Worm (Caenorhabditis elegans): ENCODE data around the gene cnx-1.

The cnx-1 gene

DNA sequence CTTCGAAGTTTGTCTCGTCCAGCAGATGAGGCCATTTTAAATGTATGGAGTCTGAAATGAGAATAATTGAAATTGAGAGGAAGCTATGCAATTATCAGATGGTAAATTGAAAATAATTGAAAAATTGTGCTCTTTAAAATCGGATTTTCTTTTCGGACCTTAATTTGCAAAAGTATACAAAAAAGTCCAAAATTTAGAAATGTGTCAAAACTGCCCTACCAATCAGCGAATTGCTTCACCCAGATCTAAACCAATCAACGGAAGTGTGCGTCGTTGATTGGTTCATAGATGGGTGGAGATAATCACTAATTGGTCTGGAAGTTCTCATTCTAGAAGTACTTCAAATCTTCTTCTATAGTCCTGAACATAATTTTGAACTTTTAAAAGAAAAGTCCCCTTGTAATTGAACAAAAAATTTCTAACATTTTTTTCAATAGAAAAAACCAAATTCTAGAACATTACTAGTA lies 27.3 kb downstream of the cnx-1 start, which contains the start of gene R10E11.5:
TSS of gene R10E11.5 (minus strand) at position 51 of the 467 bp plus-strand sequence.
- TF ChIP-seq unc-130 (GFP tag; optimal IDR thresholded peaks at IDR 0.05) (no peak), unc-62 (GFP tag; optimal IDR thresholded peaks at IDR 0.05) (no peak), F52B5.7 (tag; optimal IDR thresholded peaks at IDR 0.05) (no peak), nfyb-1 (GFP tag; IDR thresholded peaks at IDR 0.05) (no peak), sea-2 (GFP tag; IDR thresholded peaks at IDR 0.05) (no peak), nhr-80 (tag; optimal IDR thresholded peaks at IDR 0.05) (no peak), dpff-1 (tag; optimal IDR thresholded peaks at IDR 0.05) (no peak), hrde-1 (tag; optimal IDR thresholded peaks at IDR 0.05; ENCODE audit: borderline replicate concordance) (no peak), T07F8.4 (tag; optimal IDR thresholded peaks at IDR 0.05) (no peak), nhr-90 (tag; optimal IDR thresholded peaks at IDR 0.05) (no peak), lin-35 (GFP tag; optimal IDR thresholded peaks at IDR 0.05) (no peak), ceh-91 (GFP tag; IDR thresholded peaks at IDR 0.05) (no peak), hlh-26 (GFP tag; conservative IDR thresholded peaks at IDR 0.05) (no peak), egl-44 (GFP tag; IDR thresholded peaks at IDR 0.05) (no peak), attf-3 (GFP tag; conservative IDR thresholded peaks at IDR 0.05) (no peak), egrh-3 (GFP tag; IDR thresholded peaks at IDR 0.05) (no peak)

DNA sequence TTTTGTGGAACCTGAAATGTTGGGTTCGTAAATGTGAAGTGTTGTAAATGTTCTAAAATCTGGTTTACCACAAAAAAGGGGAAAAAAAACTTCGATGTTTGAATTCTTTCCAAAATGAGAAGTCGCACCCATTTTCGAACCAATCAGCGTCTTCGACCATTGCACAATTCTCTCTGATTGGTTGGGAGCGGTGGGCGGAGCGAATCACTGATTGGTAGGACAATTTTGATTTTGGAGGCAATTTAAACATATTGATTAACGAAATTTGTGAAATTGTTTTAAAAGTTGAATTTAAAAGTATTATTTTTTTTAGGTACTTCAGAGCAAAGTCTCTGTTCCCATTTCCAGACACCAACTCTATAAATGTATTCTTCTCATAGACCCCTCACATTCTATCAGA lies 27.9 kb downstream of the cnx-1 start:
- TF ChIP-seq snpc-1.1 (tag; optimal IDR thresholded peaks at IDR 0.05; ENCODE audit: insufficient read depth): no peak
- TF ChIP-seq F33H1.4 (GFP tag; IDR thresholded peaks at IDR 0.05): no peak
- no peak for TF ChIP-seq let-526 (GFP tag; IDR thresholded peaks at IDR 0.05)
- TF ChIP-seq dox-1 (GFP tag; IDR thresholded peaks at IDR 0.05): no peak
- no peak for TF ChIP-seq ztf-22 (GFP tag; optimal IDR thresholded peaks at IDR 0.05)
- no peak for TF ChIP-seq pha-4 (tag; optimal IDR thresholded peaks at IDR 0.05)
- no peak for TF ChIP-seq aptf-3 (GFP tag; IDR thresholded peaks at IDR 0.05)
- no peak for TF ChIP-seq nhr-120 (GFP tag; IDR thresholded peaks at IDR 0.05)
- TF ChIP-seq snpc-1.3 (tag; optimal IDR thresholded peaks at IDR 0.05; ENCODE audit: insufficient read depth): no peak
- no peak for TF ChIP-seq chd-7 (tag; optimal IDR thresholded peaks at IDR 0.05)
- TF ChIP-seq T07F8.4 (tag; optimal IDR thresholded peaks at IDR 0.05): no peak
- no peak for TF ChIP-seq rpc-1 (optimal IDR thresholded peaks at IDR 0.05)
- TF ChIP-seq rpc-1 (tag; optimal IDR thresholded peaks at IDR 0.05): no peak
- no peak for TF ChIP-seq F23B12.7 (tag; optimal IDR thresholded peaks at IDR 0.05; ENCODE audit: insufficient read depth)
- no peak for TF ChIP-seq ekl-4 (GFP tag; IDR thresholded peaks at IDR 0.05)
- no peak for TF ChIP-seq sdz-38 (tag; optimal IDR thresholded peaks at IDR 0.05)
- no peak for TF ChIP-seq K12H6.12 (tag; optimal IDR thresholded peaks at IDR 0.05)
- no peak for TF ChIP-seq ceh-58 (GFP tag; IDR thresholded peaks at IDR 0.05)
- TF ChIP-seq Y67H2A.10 (GFP tag; conservative IDR thresholded peaks at IDR 0.05): no peak

DNA sequence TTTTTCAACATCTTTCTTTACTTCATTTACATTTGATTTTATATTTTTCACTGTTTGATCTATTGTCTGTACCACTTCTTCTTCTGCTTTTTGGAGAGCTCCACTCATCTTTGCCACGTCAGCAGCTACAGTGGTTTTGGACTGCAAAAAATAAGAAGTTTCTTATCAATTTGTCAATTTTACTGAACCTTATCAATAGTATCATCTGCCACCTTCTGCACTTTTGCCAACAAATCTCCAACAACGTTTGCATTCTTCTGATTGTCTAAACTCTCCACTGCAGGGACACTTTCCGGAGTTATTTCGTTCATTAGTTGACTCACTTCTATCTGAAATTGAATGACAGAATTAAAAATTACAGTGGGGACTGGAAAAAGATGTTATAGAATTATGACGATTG lies 30.2 kb downstream of the cnx-1 start:
- TF ChIP-seq let-607 (tag; optimal IDR thresholded peaks at IDR 0.05) (peak; percentile 97 to 98), nhr-80 (tag; optimal IDR thresholded peaks at IDR 0.05) (peak; percentile 93), cebp-2 (GFP tag; IDR thresholded peaks at IDR 0.05) (no peak)

Measured in whole organism, young adult.